Worm (Caenorhabditis elegans) whole organism, late embryonic: ENCODE data around the gene osm-7.

Source experiments
- C08G9.2 ChIP-seq: sonication (generic microtip); optimal IDR thresholded peaks from 2 replicates; lab custom pipeline; 2016; ENCODE audit warnings: mild to moderate bottlenecking, missing genetic modification characterization, moderate library complexity, missing compliant biosample characterization
- F13H6.1 ChIP-seq: sonication (generic microtip); optimal IDR thresholded peaks from 2 replicates; lab custom pipeline; 2016; ENCODE audit warnings: missing genetic modification characterization, missing compliant biosample characterization
- K02D7.2 ChIP-seq: sonication (generic microtip); optimal IDR thresholded peaks from 2 replicates; lab custom pipeline; 2017; ENCODE audit warnings: mild to moderate bottlenecking, missing genetic modification characterization, missing compliant biosample characterization
- K09A11.1 ChIP-seq: sonication (generic microtip); optimal IDR thresholded peaks from 2 replicates; lab custom pipeline; 2017; ENCODE audit warnings: antibody characterized with exemption, mild to moderate bottlenecking, missing genetic modification characterization, missing compliant biosample characterization; ENCODE audit not compliant: insufficient read depth
- Y22D7AL.16 ChIP-seq: sonication (generic microtip); optimal IDR thresholded peaks from 2 replicates; lab custom pipeline; 2016; ENCODE audit warnings: missing genetic modification characterization, missing compliant biosample characterization
- ahr-1 ChIP-seq: sonication (generic microtip); optimal IDR thresholded peaks from 2 replicates; lab custom pipeline; 2016; ENCODE audit warnings: missing genetic modification characterization, missing compliant biosample characterization
- ama-1 ChIP-seq: fragments of 150-350 bp; optimal IDR thresholded peaks from 2 replicates; lab custom pipeline; 2014
- ceh-18 ChIP-seq: sonication (generic microtip); optimal IDR thresholded peaks from 2 replicates; lab custom pipeline; 2016; ENCODE audit warnings: missing genetic modification characterization, missing compliant biosample characterization
- ceh-19 ChIP-seq: fragments of 200-800 bp; sonication (Bioruptor generic); optimal IDR thresholded peaks from 2 replicates; lab custom pipeline; 2018; ENCODE audit warnings: mild to moderate bottlenecking, missing genetic modification characterization, missing compliant biosample characterization
- ceh-2 ChIP-seq: sonication (generic microtip); optimal IDR thresholded peaks from 2 replicates; lab custom pipeline; 2016; ENCODE audit warnings: missing genotype, missing genetic modification characterization, missing compliant biosample characterization
- ceh-22 ChIP-seq: sonication (generic microtip); optimal IDR thresholded peaks from 2 replicates; lab custom pipeline; 2017; ENCODE audit warnings: missing biosample characterization, missing genetic modification characterization
- ceh-31 ChIP-seq: sonication (generic microtip); optimal IDR thresholded peaks from 2 replicates; lab custom pipeline; 2016; ENCODE audit warnings: missing genetic modification characterization, missing compliant biosample characterization
- ceh-34 ChIP-seq: sonication (generic microtip); optimal IDR thresholded peaks from 2 replicates; lab custom pipeline; 2016; ENCODE audit warnings: mild to moderate bottlenecking, missing genetic modification characterization, missing compliant biosample characterization
- ceh-6 ChIP-seq: fragments of 200-800 bp; sonication (Bioruptor generic); optimal IDR thresholded peaks from 2 replicates; lab custom pipeline; 2018; ENCODE audit warnings: mild to moderate bottlenecking, missing genetic modification characterization, missing compliant biosample characterization
- che-1 ChIP-seq: sonication (generic microtip); optimal IDR thresholded peaks from 2 replicates; lab custom pipeline; 2016; ENCODE audit warnings: mild to moderate bottlenecking, missing genetic modification characterization, missing compliant biosample characterization
- dve-1 ChIP-seq: sonication (generic microtip); optimal IDR thresholded peaks from 2 replicates; lab custom pipeline; 2017; ENCODE audit warnings: antibody characterized with exemption, mild to moderate bottlenecking, missing genetic modification characterization, missing compliant biosample characterization
- elt-2 ChIP-seq: sonication (generic microtip); optimal IDR thresholded peaks from 2 replicates; lab custom pipeline; 2016; ENCODE audit warnings: missing genetic modification reagents, missing genetic modification characterization, missing compliant biosample characterization
- elt-4 ChIP-seq: sonication (generic microtip); optimal IDR thresholded peaks from 2 replicates; lab custom pipeline; 2016; ENCODE audit warnings: missing genetic modification characterization, missing compliant biosample characterization
- ets-4 ChIP-seq: sonication (generic microtip); optimal IDR thresholded peaks from 2 replicates; lab custom pipeline; 2016; ENCODE audit warnings: missing genetic modification characterization, missing compliant biosample characterization
- fkh-10 ChIP-seq: fragments of 150-350 bp; optimal IDR thresholded peaks from 2 replicates; lab custom pipeline; 2014; ENCODE audit warnings: missing biosample characterization, missing genetic modification reagents, missing genetic modification characterization
- fkh-6 ChIP-seq: sonication (generic microtip); optimal IDR thresholded peaks from 2 replicates; lab custom pipeline; 2016; ENCODE audit warnings: missing genetic modification characterization, missing compliant biosample characterization
- hlh-13 ChIP-seq: fragments of 200-800 bp; sonication (Bioruptor generic); optimal IDR thresholded peaks from 2 replicates; lab custom pipeline; 2018; ENCODE audit warnings: mild to moderate bottlenecking, missing genetic modification characterization, missing compliant biosample characterization
- hlh-6 ChIP-seq: sonication (generic microtip); optimal IDR thresholded peaks from 2 replicates; lab custom pipeline; 2016; ENCODE audit warnings: missing genotype, missing genetic modification characterization, missing compliant biosample characterization
- lim-6 ChIP-seq: sonication (generic microtip); optimal IDR thresholded peaks from 2 replicates; lab custom pipeline; 2016; ENCODE audit warnings: missing genetic modification characterization, missing compliant biosample characterization
- madf-2 ChIP-seq: sonication (generic microtip); optimal IDR thresholded peaks from 2 replicates; lab custom pipeline; 2017; ENCODE audit warnings: missing genetic modification characterization, missing compliant biosample characterization
- mec-3 ChIP-seq: sonication (generic microtip); optimal IDR thresholded peaks from 2 replicates; lab custom pipeline; 2016; ENCODE audit warnings: borderline replicate concordance, missing genetic modification characterization, missing compliant biosample characterization
- nfya-1 ChIP-seq: sonication (generic microtip); optimal IDR thresholded peaks from 2 replicates; lab custom pipeline; 2017; ENCODE audit warnings: missing genetic modification characterization, mild to moderate bottlenecking, missing compliant biosample characterization, antibody characterized with exemption, moderate library complexity
- npax-4 ChIP-seq: sonication (generic microtip); optimal IDR thresholded peaks from 2 replicates; lab custom pipeline; 2016; ENCODE audit warnings: missing genetic modification characterization, missing compliant biosample characterization
- odd-2 ChIP-seq: sonication (generic microtip); optimal IDR thresholded peaks from 2 replicates; lab custom pipeline; 2017; ENCODE audit warnings: antibody characterized with exemption, mild to moderate bottlenecking, missing genetic modification characterization, missing compliant biosample characterization
- pat-9 ChIP-seq: fragments of 200-800 bp; sonication (Bioruptor generic); optimal IDR thresholded peaks from 2 replicates; lab custom pipeline; 2018; ENCODE audit warnings: mild to moderate bottlenecking, missing genetic modification characterization, moderate library complexity, missing compliant biosample characterization
- pqm-1 ChIP-seq: sonication (generic microtip); optimal IDR thresholded peaks from 2 replicates; lab custom pipeline; 2016; ENCODE audit warnings: missing genetic modification characterization, missing compliant biosample characterization
- rnt-1 ChIP-seq: sonication (generic microtip); optimal IDR thresholded peaks from 2 replicates; lab custom pipeline; 2016; ENCODE audit warnings: missing genetic modification characterization, missing compliant biosample characterization
- sox-4 ChIP-seq: sonication (generic microtip); optimal IDR thresholded peaks from 2 replicates; lab custom pipeline; 2017; ENCODE audit warnings: mild to moderate bottlenecking, missing genetic modification characterization, inconsistent platforms, missing compliant biosample characterization
- syd-9 ChIP-seq: sonication (generic microtip); optimal IDR thresholded peaks from 2 replicates; lab custom pipeline; 2016; ENCODE audit warnings: mild to moderate bottlenecking, missing genetic modification characterization, moderate library complexity, missing compliant biosample characterization
- tbx-2 ChIP-seq: sonication (generic microtip); optimal IDR thresholded peaks from 2 replicates; lab custom pipeline; 2016; ENCODE audit warnings: missing genetic modification characterization, missing compliant biosample characterization
- ttx-3 ChIP-seq: sonication (generic microtip); optimal IDR thresholded peaks from 2 replicates; lab custom pipeline; 2016; ENCODE audit warnings: missing genetic modification reagents, missing genetic modification characterization, missing compliant biosample characterization
- unc-42 ChIP-seq: sonication (generic microtip); optimal IDR thresholded peaks from 2 replicates; lab custom pipeline; 2016; ENCODE audit warnings: missing genotype, missing genetic modification characterization, missing compliant biosample characterization
- unc-55 ChIP-seq: sonication (generic microtip); optimal IDR thresholded peaks from 2 replicates; lab custom pipeline; 2017; ENCODE audit warnings: missing biosample characterization, missing genetic modification reagents, missing genetic modification characterization
- unc-86 ChIP-seq: sonication (generic microtip); optimal IDR thresholded peaks from 2 replicates; lab custom pipeline; 2016; ENCODE audit warnings: missing genetic modification characterization, missing compliant biosample characterization
- ztf-16 ChIP-seq: sonication (generic microtip); optimal IDR thresholded peaks from 2 replicates; lab custom pipeline; 2017; ENCODE audit warnings: missing genetic modification characterization, missing compliant biosample characterization

Gene osm-7

DNA sequence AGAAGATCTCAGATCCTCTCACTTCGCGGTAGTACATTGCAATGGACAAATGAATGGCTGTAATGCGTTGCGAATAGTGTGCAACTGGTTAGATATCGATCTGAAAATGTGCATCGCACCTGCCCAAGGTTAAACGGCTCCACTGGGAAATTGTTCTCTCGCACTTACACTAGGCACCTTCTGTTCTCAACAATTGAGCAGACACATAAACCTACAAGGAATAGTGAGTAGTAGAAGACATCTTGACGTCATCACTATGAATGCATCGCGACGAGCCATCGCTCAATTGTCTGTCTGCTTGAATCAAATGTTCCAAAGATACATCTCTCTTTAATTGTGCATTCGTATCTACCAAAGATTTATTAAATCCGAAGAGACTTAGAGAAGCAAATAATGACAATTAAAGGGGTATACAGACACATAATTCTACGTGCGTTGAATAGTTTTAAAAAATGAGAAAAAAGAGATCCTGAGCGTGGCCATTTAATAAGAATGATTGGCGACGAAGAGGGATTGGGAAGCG lies 12.9 kb upstream of the osm-7 start, which contains the start of gene T05D4.2:
TSS of gene T05D4.2 (minus strand) at position 83 of the 523 bp plus-strand sequence.
- no peak for TF ChIP-seq rnt-1

DNA sequence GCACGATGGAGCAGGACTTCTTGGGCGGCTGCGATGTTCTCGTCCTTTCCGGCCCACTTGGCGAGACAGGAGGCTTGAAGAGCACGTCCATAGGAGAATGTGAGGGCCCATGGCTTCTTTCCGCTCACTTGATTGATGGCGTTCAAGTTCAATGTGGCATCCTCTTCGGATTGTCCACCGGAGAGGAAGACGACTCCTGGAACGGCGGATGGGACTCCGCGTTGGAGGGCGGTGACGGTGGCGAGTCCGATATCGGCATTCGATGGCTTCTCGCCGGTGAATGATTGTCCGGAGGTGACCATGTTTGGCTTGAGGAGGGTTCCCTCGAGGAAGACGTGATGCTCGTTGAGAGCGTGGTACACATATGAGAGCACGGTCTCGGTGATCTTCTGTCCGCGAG lies 12.4 kb upstream of the osm-7 start:
- TF ChIP-seq pat-9 (tag; lab: Kevin White, UChicago) (no peak), npax-4 (tag; lab: Kevin White, UChicago) (no peak), ztf-16 (tag; lab: Kevin White, UChicago) (no peak), elt-4 (tag; lab: Kevin White, UChicago) (no peak)

- TF ChIP-seq syd-9 (peak; percentile 62), ceh-22 (tag; lab: Kevin White, UChicago) (no peak), ahr-1 (tag; lab: Kevin White, UChicago) (no peak), Y22D7AL.16 (tag; lab: Kevin White, UChicago) (no peak), pat-9 (tag; lab: Kevin White, UChicago) (no peak), fkh-10 (GFP tag; lab: Kevin White, UChicago) (no peak), ceh-18 (peak; percentile 58), elt-4 (tag; lab: Kevin White, UChicago) (no peak), unc-42 (peak; percentile 88), lim-6 (no peak), ceh-31 (tag; lab: Kevin White, UChicago) (peak; percentile 54), che-1 (tag; lab: Kevin White, UChicago) (no peak), K02D7.2 (tag; lab: Kevin White, UChicago) (no peak), sox-4 (tag; lab: Kevin White, UChicago) (no peak), ceh-6 (no peak), ceh-34 (tag; lab: Kevin White, UChicago) (peak; percentile 38), ceh-2 (tag; lab: Kevin White, UChicago) (no peak), hlh-6 (tag; lab: Kevin White, UChicago) (peak; percentile 24), nfya-1 (tag; lab: Kevin White, UChicago) (peak; percentile 51), mec-3 (tag; lab: Kevin White, UChicago) (peak; percentile 48), odd-2 (no peak)
Observed at ce11 chrIII:13564929-13565328, 11.1 kb upstream of the osm-7 start, which contains the start of gene aldo-1. Gene aldo-1 (minus strand): TSS chrIII:13564937.

DNA sequence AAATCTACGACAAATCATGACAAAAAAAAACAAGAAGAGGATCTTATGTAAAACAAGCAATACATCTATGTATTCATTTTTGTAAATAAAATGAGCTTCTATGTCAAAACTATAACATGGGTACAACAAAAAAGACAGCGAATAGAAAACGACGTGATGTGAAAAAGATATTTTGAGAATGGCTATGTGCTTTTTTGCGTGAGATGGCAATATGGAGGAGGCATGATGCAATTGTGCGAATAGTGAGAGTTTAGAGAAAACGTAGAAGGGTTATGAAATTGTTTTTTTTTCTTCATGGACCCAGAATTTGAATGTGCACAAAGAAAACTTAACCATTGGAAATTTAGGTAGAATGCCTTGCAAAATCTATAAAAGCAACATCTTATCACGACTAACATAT lies 10.0 kb upstream of the osm-7 start:
- no peak for TF ChIP-seq elt-2 (tag; lab: Kevin White, UChicago)
- no peak for TF ChIP-seq lim-6
- TF ChIP-seq unc-42: peak; percentile 42
- TF ChIP-seq, all 69 proteins: peak for 1

ce11 chrIII:13570347-13570746 lies 5.6 kb upstream of the osm-7 start, which contains the start of gene exc-12:
Gene exc-12 (minus strand): TSS chrIII:13570447.
- TF ChIP-seq ahr-1 (tag; lab: Kevin White, UChicago): no peak
- TF ChIP-seq F13H6.1 (tag; lab: Kevin White, UChicago): no peak
- no peak for TF ChIP-seq pat-9 (tag; lab: Kevin White, UChicago)
- TF ChIP-seq hlh-13 (GFP tag; lab: Kevin White, UChicago): no peak
- no peak for TF ChIP-seq unc-86
- no peak for TF ChIP-seq ceh-19
- TF ChIP-seq ceh-31 (tag; lab: Kevin White, UChicago): no peak
- TF ChIP-seq C08G9.2 (tag; lab: Kevin White, UChicago): no peak
- TF ChIP-seq dve-1 (tag; lab: Kevin White, UChicago): no peak
- TF ChIP-seq unc-55 (GFP tag; lab: Kevin White, UChicago): no peak

- TF ChIP-seq elt-2 (tag; lab: Kevin White, UChicago): no peak
- no peak for TF ChIP-seq ceh-2 (tag; lab: Kevin White, UChicago)
- no peak for TF ChIP-seq K02D7.2 (tag; lab: Kevin White, UChicago)
- TF ChIP-seq ama-1 (lab: Kevin White, UChicago): no peak
- TF ChIP-seq fkh-6 (tag; lab: Kevin White, UChicago): no peak
- TF ChIP-seq ets-4: no peak
- no peak for TF ChIP-seq madf-2 (tag; lab: Kevin White, UChicago)
- TF ChIP-seq K09A11.1 (tag; lab: Kevin White, UChicago): no peak
- no peak for TF ChIP-seq pqm-1 (tag; lab: Kevin White, UChicago)
- TF ChIP-seq odd-2: no peak
- TF ChIP-seq ceh-6: no peak
- no peak for TF ChIP-seq ttx-3
- no peak for TF ChIP-seq hlh-13 (GFP tag; lab: Kevin White, UChicago)
- TF ChIP-seq tbx-2 (tag; lab: Kevin White, UChicago): no peak
Observed at ce11 chrIII:13580076-13580475, 4.1 kb downstream of the osm-7 start.
